Fruit fly (Drosophila melanogaster) Kc167 (cell line): ENCODE results near the gene CG9312.

Experiments used
- Myc ChIP-seq: fragments of >200 bp; optimal IDR thresholded peaks from 2 replicates; lab custom pipeline; 2017; ENCODE audit warnings: missing external identifiers
- Sin3A ChIP-seq: fragments of >200 bp; optimal IDR thresholded peaks from 2 replicates; lab custom pipeline; 2018; ENCODE audit warnings: missing external identifiers
- h ChIP-seq: fragments of >200 bp; optimal IDR thresholded peaks from 3 replicates; lab custom pipeline; 2018; ENCODE audit warnings: missing external identifiers
- psq ChIP-seq: fragments of >200 bp; optimal IDR thresholded peaks from 2 replicates; lab custom pipeline; 2017; ENCODE audit warnings: missing external identifiers
- ttk ChIP-seq: sonication (Bioruptor generic); optimal IDR thresholded peaks from 2 replicates; lab custom pipeline; 2017; ENCODE audit warnings: missing external identifiers

DNA sequence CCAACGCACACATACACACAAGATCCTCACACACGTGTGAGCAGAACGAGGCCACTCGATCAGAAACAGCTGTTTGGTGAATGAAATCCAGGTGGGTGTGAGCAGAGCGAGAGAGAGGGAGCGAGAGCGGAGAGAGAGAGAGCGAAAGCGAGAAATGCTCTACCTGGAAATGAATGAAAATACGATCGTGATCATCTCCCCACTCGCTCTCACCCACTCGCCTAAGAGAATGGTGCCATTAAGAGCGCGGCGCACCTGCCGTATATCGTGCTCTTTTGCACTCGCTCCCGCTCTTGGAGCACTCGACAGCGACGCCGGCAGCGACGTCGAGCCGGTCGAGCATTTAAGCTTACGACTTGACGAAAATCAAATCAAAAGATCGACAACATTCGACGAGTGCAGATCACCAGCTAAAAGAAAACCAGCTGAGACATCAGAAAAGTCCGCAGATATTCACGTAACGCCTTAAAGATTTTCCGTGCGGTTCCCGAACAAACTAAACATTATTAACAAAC lies 47.2 kb downstream of the CG9312 start, which contains the start of the genes tal-1A, tal-2A, tal-3A and tal-AA:
- TF ChIP-seq Sin3A (lab: Kevin White, UChicago), result no peak
- TF ChIP-seq ttk (lab: Kevin White, UChicago), result no peak
- no peak for TF ChIP-seq psq (lab: Kevin White, UChicago)
- no peak for TF ChIP-seq Myc
- TF ChIP-seq h (lab: Kevin White, UChicago), result no peak
